Fruit fly (Drosophila melanogaster) whole organism, embryonic: ENCODE data around the gene Gcna.

Experiments
- Abd-B ChIP-seq: fragments of 200-800 bp; sonication (Bioruptor generic); optimal IDR thresholded peaks from 2 replicates; lab custom pipeline; 2018; ENCODE audit warnings: missing biosample characterization, mild to moderate bottlenecking, missing genetic modification characterization, moderate library complexity
- Adf1 ChIP-seq: fragments of 200-800 bp; sonication (Bioruptor generic); IDR thresholded peaks from 2 replicates; pipeline ENCODE4 v1.3.6; 2022; ENCODE audit warnings: missing biosample characterization, missing genetic modification characterization
- BtbVII ChIP-seq: fragments of 200-800 bp; sonication (Bioruptor generic); optimal IDR thresholded peaks from 3 replicates; lab custom pipeline; 2017; ENCODE audit warnings: missing biosample characterization, mild to moderate bottlenecking, missing genetic modification characterization
- CG10431 ChIP-seq: fragments of 200-800 bp; sonication (Bioruptor generic); optimal IDR thresholded peaks from 3 replicates; lab custom pipeline; 2018; ENCODE audit warnings: missing biosample characterization, mild to moderate bottlenecking, missing genetic modification characterization
- CG10543 ChIP-seq: fragments of 200-800 bp; sonication (Bioruptor generic); optimal IDR thresholded peaks from 3 replicates; lab custom pipeline; 2017; ENCODE audit warnings: missing biosample characterization, mild to moderate bottlenecking, missing genetic modification characterization, moderate library complexity
- CG11398 ChIP-seq: fragments of 200-800 bp; sonication (Bioruptor generic); optimal IDR thresholded peaks from 2 replicates; lab custom pipeline; 2016; ENCODE audit warnings: missing biosample characterization, missing genetic modification characterization
- CG11695 ChIP-seq: fragments of 200-800 bp; sonication (Bioruptor generic); IDR thresholded peaks from 3 replicates; pipeline ENCODE4 v1.3.6; 2022; ENCODE audit warnings: missing biosample characterization, missing genetic modification characterization
- CG12071 ChIP-seq: fragments of 200-800 bp; sonication (Bioruptor generic); optimal IDR thresholded peaks from 3 replicates; lab custom pipeline; 2018; ENCODE audit warnings: missing biosample characterization, mild to moderate bottlenecking, missing genetic modification characterization
- CG12942 ChIP-seq: fragments of 200-800 bp; sonication (Bioruptor generic); optimal IDR thresholded peaks from 3 replicates; lab custom pipeline; 2016; ENCODE audit warnings: missing biosample characterization, missing genetic modification characterization
- CG13287 ChIP-seq: fragments of 200-800 bp; sonication (Bioruptor generic); IDR thresholded peaks from 2 replicates; pipeline ENCODE4 v1.3.6; 2022; ENCODE audit warnings: missing biosample characterization, missing genetic modification characterization; ENCODE audit not compliant: partially characterized antibody
- CG13775 ChIP-seq: fragments of 200-800 bp; sonication (Bioruptor generic); optimal IDR thresholded peaks from 3 replicates; lab custom pipeline; 2017; ENCODE audit warnings: missing biosample characterization, mild to moderate bottlenecking, missing genetic modification characterization
- CG1647 ChIP-seq: fragments of 200-800 bp; sonication (Bioruptor generic); optimal IDR thresholded peaks from 3 replicates; lab custom pipeline; 2016; ENCODE audit warnings: missing biosample characterization, missing genetic modification characterization
- CG17802 ChIP-seq: fragments of 200-800 bp; sonication (Bioruptor generic); optimal IDR thresholded peaks from 2 replicates; lab custom pipeline; 2018; ENCODE audit warnings: missing biosample characterization, mild to moderate bottlenecking, missing genetic modification characterization, moderate library complexity
- CG31441 ChIP-seq: fragments of 200-800 bp; sonication (Bioruptor generic); IDR thresholded peaks from 2 replicates; pipeline ENCODE4 v1.3.6; 2022; ENCODE audit warnings: missing biosample characterization, missing genetic modification characterization
- CG33213 ChIP-seq: fragments of 200-800 bp; sonication (Bioruptor generic); optimal IDR thresholded peaks from 3 replicates; lab custom pipeline; 2016; ENCODE audit warnings: missing biosample characterization, missing genetic modification characterization
- CG34376 ChIP-seq: fragments of 200-800 bp; sonication (Bioruptor generic); optimal IDR thresholded peaks from 2 replicates; lab custom pipeline; 2018; ENCODE audit warnings: missing biosample characterization, mild to moderate bottlenecking, missing genetic modification characterization
- CG3847 ChIP-seq: fragments of 200-800 bp; sonication (Bioruptor generic); IDR thresholded peaks from 2 replicates; pipeline ENCODE4 v1.3.6; 2022; ENCODE audit warnings: missing biosample characterization, missing genetic modification characterization
- CG4707 ChIP-seq: fragments of 200-800 bp; sonication (Bioruptor generic); optimal IDR thresholded peaks from 2 replicates; lab custom pipeline; 2018; ENCODE audit warnings: missing biosample characterization, mild to moderate bottlenecking, missing genetic modification characterization, moderate library complexity
- CG6854 ChIP-seq: fragments of 200-800 bp; sonication (Bioruptor generic); optimal IDR thresholded peaks from 3 replicates; lab custom pipeline; 2017; ENCODE audit warnings: missing biosample characterization, mild to moderate bottlenecking, missing genetic modification characterization
- CG8089 ChIP-seq: fragments of 200-800 bp; sonication (Bioruptor generic); optimal IDR thresholded peaks from 3 replicates; lab custom pipeline; 2016; ENCODE audit warnings: missing biosample characterization, missing genetic modification characterization
- CG8359 ChIP-seq: fragments of 200-800 bp; sonication (Bioruptor generic); optimal IDR thresholded peaks from 2 replicates; lab custom pipeline; 2017; ENCODE audit warnings: missing biosample characterization, mild to moderate bottlenecking, missing genetic modification characterization, borderline replicate concordance
- CTCF ChIP-seq: fragments of 200-800 bp; sonication (Bioruptor generic); optimal IDR thresholded peaks from 2 replicates; lab custom pipeline; 2017; ENCODE audit warnings: missing biosample characterization, mild to moderate bottlenecking, missing genetic modification characterization, moderate library complexity
- Deaf1 ChIP-seq: fragments of 200-800 bp; optimal IDR thresholded peaks from 3 replicates; lab custom pipeline; 2019; ENCODE audit warnings: missing biosample characterization, mild to moderate bottlenecking, missing genetic modification characterization, moderate library complexity
- Dip2 ChIP-seq: fragments of 200-800 bp; sonication (Bioruptor generic); IDR thresholded peaks from 2 replicates; pipeline ENCODE4 v1.3.6; 2022; ENCODE audit warnings: missing biosample characterization, missing genetic modification characterization
- Dref ChIP-seq: fragments of 200-800 bp; sonication (Bioruptor generic); IDR thresholded peaks from 2 replicates; pipeline ENCODE4 v1.3.6; 2022; ENCODE audit warnings: missing biosample characterization, missing genetic modification characterization
- Hr78 ChIP-seq, 2 experiments: fragments of 200-800 bp in 1 of 2; fragments of >200 bp in 1 of 2; sonication (Bioruptor generic) in 1 of 2; optimal IDR thresholded peaks; 2 replicates each; lab custom pipeline; 2017 to 2019; ENCODE audit warnings: missing biosample characterization in 2 of 2, missing genetic modification characterization in 2 of 2, mild to moderate bottlenecking in 1 of 2, moderate library complexity in 1 of 2
- Mes4 ChIP-seq: fragments of 200-800 bp; sonication (Bioruptor generic); optimal IDR thresholded peaks from 2 replicates; lab custom pipeline; 2016; ENCODE audit warnings: missing biosample characterization, missing genetic modification characterization
- Nf-YB ChIP-seq: fragments of 200-800 bp; sonication (Bioruptor generic); optimal IDR thresholded peaks from 3 replicates; lab custom pipeline; 2019; ENCODE audit warnings: missing biosample characterization, mild to moderate bottlenecking, missing genetic modification characterization, moderate library complexity
- Oli ChIP-seq: fragments of 200-800 bp; sonication (Bioruptor generic); optimal IDR thresholded peaks from 2 replicates; lab custom pipeline; 2018; ENCODE audit warnings: missing biosample characterization, mild to moderate bottlenecking, missing genetic modification characterization, moderate library complexity
- Xbp1 ChIP-seq: fragments of 200-800 bp; sonication (Bioruptor generic); optimal IDR thresholded peaks from 3 replicates; lab custom pipeline; 2016; ENCODE audit warnings: missing biosample characterization, mild to moderate bottlenecking, missing genetic modification characterization
- ac ChIP-seq: fragments of 200-800 bp; sonication (Bioruptor generic); optimal IDR thresholded peaks from 3 replicates; lab custom pipeline; 2017; ENCODE audit warnings: missing biosample characterization, mild to moderate bottlenecking, missing genetic modification characterization
- az2 ChIP-seq: fragments of 200-800 bp; sonication (Bioruptor generic); optimal IDR thresholded peaks from 3 replicates; lab custom pipeline; 2016; ENCODE audit warnings: missing biosample characterization, missing genetic modification characterization
- bab2 ChIP-seq: fragments of 200-800 bp; sonication (Bioruptor generic); optimal IDR thresholded peaks from 2 replicates; lab custom pipeline; 2016; ENCODE audit warnings: missing biosample characterization, missing genetic modification characterization
- bsh ChIP-seq, 2 experiments: fragments of 200-800 bp; sonication (Bioruptor generic); optimal IDR thresholded peaks; 2 replicates each; lab custom pipeline; 2017 to 2018; ENCODE audit warnings: mild to moderate bottlenecking in 2 of 2, missing biosample characterization in 2 of 2, missing genetic modification characterization in 2 of 2, moderate library complexity in 1 of 2
- cwo ChIP-seq: fragments of 200-800 bp; sonication (Bioruptor generic); optimal IDR thresholded peaks from 3 replicates; lab custom pipeline; 2017; ENCODE audit warnings: missing biosample characterization, missing genetic modification characterization, mild to moderate bottlenecking, moderate library complexity, missing genetic modification reagents
- grau ChIP-seq: fragments of 200-800 bp; optimal IDR thresholded peaks from 3 replicates; lab custom pipeline; 2019; ENCODE audit warnings: missing biosample characterization, mild to moderate bottlenecking, missing genetic modification characterization, moderate library complexity
- hth ChIP-seq: fragments of >200 bp; optimal IDR thresholded peaks from 2 replicates; lab custom pipeline; 2017; ENCODE audit warnings: inconsistent platforms
- lola ChIP-seq, 3 experiments: fragments of >200 bp in 2 of 3; fragments of 200-800 bp in 1 of 3; sonication (Bioruptor generic) in 1 of 3; optimal IDR thresholded peaks; 2 replicates each; lab custom pipeline; 2017 to 2019; ENCODE audit warnings: missing biosample characterization in 3 of 3, missing genetic modification characterization in 3 of 3, mild to moderate bottlenecking in 1 of 3, moderate library complexity in 1 of 3
- nau ChIP-seq: fragments of 200-800 bp; sonication (Bioruptor generic); optimal IDR thresholded peaks from 3 replicates; lab custom pipeline; 2017; ENCODE audit warnings: missing biosample characterization, mild to moderate bottlenecking, missing genetic modification characterization, missing genetic modification reagents
- otp ChIP-seq: fragments of 200-800 bp; sonication (Bioruptor generic); IDR thresholded peaks from 3 replicates; pipeline ENCODE4, ENCODE4 v1.3.6; 2022; ENCODE audit warnings: missing biosample characterization, missing genetic modification characterization
- p53 ChIP-seq: fragments of 200-800 bp; sonication (Bioruptor generic); optimal IDR thresholded peaks from 2 replicates; lab custom pipeline; 2016; ENCODE audit warnings: missing biosample characterization, missing genetic modification characterization
- prd ChIP-seq, 3 experiments: fragments of >200 bp in 2 of 3; fragments of 200-800 bp in 1 of 3; sonication (Bioruptor generic) in 1 of 3; optimal IDR thresholded peaks in 2 of 3; IDR thresholded peaks in 1 of 3; 2 replicates in 2 of 3; 3 replicates in 1 of 3; pipeline versions ENCODE4 v1.3.6 to Lab custom; 2017 to 2022; ENCODE audit warnings: missing biosample characterization in 1 of 3, missing genetic modification characterization in 1 of 3
- pzg ChIP-seq: fragments of 200-800 bp; sonication (Bioruptor generic); optimal IDR thresholded peaks from 3 replicates; lab custom pipeline; 2018; ENCODE audit warnings: missing biosample characterization, mild to moderate bottlenecking, missing genetic modification characterization, moderate library complexity
- run ChIP-seq: fragments of 200-800 bp; sonication (Bioruptor generic); optimal IDR thresholded peaks from 3 replicates; lab custom pipeline; 2018; ENCODE audit warnings: missing biosample characterization, mild to moderate bottlenecking, missing genetic modification characterization
- schlank ChIP-seq: fragments of 200-800 bp; sonication (Bioruptor generic); optimal IDR thresholded peaks from 2 replicates; lab custom pipeline; 2018; ENCODE audit warnings: missing biosample characterization, mild to moderate bottlenecking, missing genetic modification characterization
- sna ChIP-seq: fragments of 200-800 bp; sonication (Bioruptor generic); IDR thresholded peaks from 2 replicates; pipeline ENCODE4 v1.3.6; 2022; ENCODE audit warnings: missing biosample characterization, missing genetic modification characterization; ENCODE audit not compliant: partially characterized antibody
- sqz ChIP-seq: fragments of 200-800 bp; sonication (Bioruptor generic); optimal IDR thresholded peaks from 3 replicates; lab custom pipeline; 2018; ENCODE audit warnings: missing biosample characterization, mild to moderate bottlenecking, missing genetic modification characterization
- stc ChIP-seq: fragments of 200-800 bp; sonication (Bioruptor generic); IDR thresholded peaks from 2 replicates; pipeline ENCODE4 v1.3.6; 2022; ENCODE audit warnings: missing biosample characterization, missing genetic modification characterization
- tup ChIP-seq: fragments of 200-800 bp; sonication (Bioruptor generic); optimal IDR thresholded peaks from 2 replicates; lab custom pipeline; 2016; ENCODE audit warnings: missing biosample characterization, mild to moderate bottlenecking, missing genetic modification characterization, moderate library complexity
- tx ChIP-seq: fragments of 200-800 bp; sonication (Bioruptor generic); optimal IDR thresholded peaks from 2 replicates; lab custom pipeline; 2016; ENCODE audit warnings: missing biosample characterization, missing genetic modification characterization
- vnd ChIP-seq: fragments of 200-800 bp; sonication (Bioruptor generic); IDR thresholded peaks from 3 replicates; pipeline ENCODE4 v1.3.6; 2022; ENCODE audit warnings: missing biosample characterization, missing genetic modification characterization; ENCODE audit not compliant: partially characterized antibody

Gcna gene

DNA sequence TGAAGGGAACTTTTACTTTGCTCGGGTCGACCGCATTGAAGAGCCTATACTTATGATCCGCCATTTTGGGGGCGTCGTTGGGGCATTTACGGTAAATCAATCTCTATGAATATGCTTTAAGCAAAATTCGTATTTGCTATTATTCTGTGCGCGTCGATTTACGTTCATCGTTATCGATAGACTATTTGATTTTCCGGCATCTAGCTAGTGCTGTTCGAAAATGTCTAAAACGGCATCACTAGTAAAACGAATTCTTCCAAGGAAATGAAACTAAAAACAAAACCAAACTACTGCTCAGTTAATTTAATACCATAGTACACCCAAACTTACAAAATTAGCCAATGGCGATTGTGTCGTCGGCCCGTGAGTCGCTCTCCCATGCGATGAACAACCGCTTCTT is at the start of gene Gcna, which contains the start of gene MED18:
TSS of gene Gcna (minus strand) at position 163 of the 400 bp plus-strand sequence.
TSS of gene MED18 (plus strand) at position 237 of the 400 bp plus-strand sequence.
- TF ChIP-seq CG34376 (GFP tag; lab: Kevin White, UChicago) = no peak
- no peak for TF ChIP-seq run (tag; lab: Kevin White, UChicago)
- TF ChIP-seq otp (GFP tag; lab: Robert Waterston, UW) = no peak
- peak; percentile 55; the same call in 1 of the 2 replicates for TF ChIP-seq CG13287
- TF ChIP-seq CG33213 = no peak
- no peak for TF ChIP-seq CG31441 (GFP tag; lab: Robert Waterston, UW)
- TF ChIP-seq Mes4 (GFP tag; lab: Kevin White, UChicago) = no peak
- no peak for TF ChIP-seq az2 (GFP tag; lab: Kevin White, UChicago)
- TF ChIP-seq CG13775 (GFP tag; lab: Kevin White, UChicago) = no peak
- no peak for TF ChIP-seq CG3847 (GFP tag; lab: Robert Waterston, UW)
- TF ChIP-seq CG4707 (GFP tag; lab: Kevin White, UChicago) = no peak
- TF ChIP-seq p53 = no peak
- TF ChIP-seq lola (GFP tag; optimal IDR thresholded peaks at IDR 0.05; lab: Kevin White, UChicago) = no peak
- no peak for TF ChIP-seq grau (tag; lab: Kevin White, UChicago)
- TF ChIP-seq hth (lab: Kevin White, UChicago) = no peak
- TF ChIP-seq CG6854 (GFP tag; lab: Kevin White, UChicago) = no peak
- no peak for TF ChIP-seq CG8359
- 0 out of 2 replicates have a peak, but pooled peaks have one; percentile 37 for TF ChIP-seq sna (GFP tag; lab: Robert Waterston, UW)
- TF ChIP-seq CG11398 (GFP tag; lab: Kevin White, UChicago) = no peak
- no peak for TF ChIP-seq BtbVII (GFP tag; lab: Kevin White, UChicago)
- TF ChIP-seq tup (GFP tag; lab: Kevin White, UChicago) = no peak
- no peak for TF ChIP-seq Dip2 (GFP tag; lab: Robert Waterston, UW)
- no peak for TF ChIP-seq schlank (tag; lab: Kevin White, UChicago)
- TF ChIP-seq CG10431 (GFP tag; lab: Kevin White, UChicago) = no peak
- no peak for TF ChIP-seq sqz (GFP tag; lab: Kevin White, UChicago)
- TF ChIP-seq CG8089 (GFP tag; lab: Kevin White, UChicago) = no peak
- TF ChIP-seq CG12071 (GFP tag; lab: Kevin White, UChicago) = no peak
- no peak for TF ChIP-seq CG1647 (GFP tag; lab: Kevin White, UChicago)
- TF ChIP-seq CG11695 (GFP tag; lab: Robert Waterston, UW) = no peak
- no peak for TF ChIP-seq Hr78 (GFP tag; optimal IDR thresholded peaks at IDR 0.05; lab: Kevin White, UChicago)
- TF ChIP-seq Oli = no peak
- TF ChIP-seq ac (GFP tag; lab: Kevin White, UChicago) = no peak
- TF ChIP-seq stc (GFP tag; lab: Robert Waterston, UW) = no peak
- TF ChIP-seq Nf-YB (GFP tag; lab: Kevin White, UChicago) = no peak
- TF ChIP-seq bab2 (GFP tag; lab: Kevin White, UChicago) = no peak
- no peak for TF ChIP-seq cwo (GFP tag; lab: Kevin White, UChicago)
- TF ChIP-seq Adf1 (GFP tag; lab: Robert Waterston, UW) = no peak
- TF ChIP-seq prd (optimal IDR thresholded peaks at IDR 0.05; lab: Kevin White, UChicago) = no peak
- no peak for TF ChIP-seq prd (GFP tag; IDR thresholded peaks at IDR 0.05; lab: Robert Waterston, UW)
- TF ChIP-seq Deaf1 = no peak
- no peak for TF ChIP-seq Abd-B (GFP tag; lab: Kevin White, UChicago)
- TF ChIP-seq bsh (GFP tag; optimal IDR thresholded peaks at IDR 0.05; lab: Kevin White, UChicago) = no peak
- TF ChIP-seq CG17802 (tag; lab: Kevin White, UChicago) = no peak
- TF ChIP-seq vnd (GFP tag; lab: Robert Waterston, UW) = no peak
- peak; percentile 75 for TF ChIP-seq Dref (GFP tag; lab: Robert Waterston, UW)
- TF ChIP-seq CG12942 (GFP tag; lab: Kevin White, UChicago) = no peak
- TF ChIP-seq pzg (GFP tag; lab: Kevin White, UChicago) = peak; percentile 41
- no peak for TF ChIP-seq nau
- TF ChIP-seq tx = no peak
- no peak for TF ChIP-seq CTCF (GFP tag; lab: Kevin White, UChicago)
- TF ChIP-seq Xbp1 (GFP tag; lab: Kevin White, UChicago) = no peak
- TF ChIP-seq CG10543 (GFP tag; lab: Kevin White, UChicago) = no peak
